Fruit fly (Drosophila melanogaster) whole organism, prepupa: ENCODE measurements around the gene CG8516.

Source experiments
- Eip75B ChIP-seq: fragments of 200-800 bp; sonication (Bioruptor generic); optimal IDR thresholded peaks from 3 replicates; lab custom pipeline; 2016; ENCODE audit warnings: missing biosample characterization, missing genetic modification characterization
- Hr38 ChIP-seq: sonication (Bioruptor generic); optimal IDR thresholded peaks from 2 replicates; lab custom pipeline; 2016; ENCODE audit warnings: missing biosample characterization, missing genetic modification characterization
- Smox ChIP-seq: fragments of 200-800 bp; sonication (Bioruptor generic); optimal IDR thresholded peaks from 3 replicates; lab custom pipeline; 2016; ENCODE audit warnings: missing biosample characterization, missing genetic modification characterization
- dac ChIP-seq: fragments of 200-800 bp; sonication (Bioruptor generic); optimal IDR thresholded peaks from 2 replicates; lab custom pipeline; 2017; ENCODE audit warnings: missing biosample characterization, mild to moderate bottlenecking, missing genetic modification characterization

DNA sequence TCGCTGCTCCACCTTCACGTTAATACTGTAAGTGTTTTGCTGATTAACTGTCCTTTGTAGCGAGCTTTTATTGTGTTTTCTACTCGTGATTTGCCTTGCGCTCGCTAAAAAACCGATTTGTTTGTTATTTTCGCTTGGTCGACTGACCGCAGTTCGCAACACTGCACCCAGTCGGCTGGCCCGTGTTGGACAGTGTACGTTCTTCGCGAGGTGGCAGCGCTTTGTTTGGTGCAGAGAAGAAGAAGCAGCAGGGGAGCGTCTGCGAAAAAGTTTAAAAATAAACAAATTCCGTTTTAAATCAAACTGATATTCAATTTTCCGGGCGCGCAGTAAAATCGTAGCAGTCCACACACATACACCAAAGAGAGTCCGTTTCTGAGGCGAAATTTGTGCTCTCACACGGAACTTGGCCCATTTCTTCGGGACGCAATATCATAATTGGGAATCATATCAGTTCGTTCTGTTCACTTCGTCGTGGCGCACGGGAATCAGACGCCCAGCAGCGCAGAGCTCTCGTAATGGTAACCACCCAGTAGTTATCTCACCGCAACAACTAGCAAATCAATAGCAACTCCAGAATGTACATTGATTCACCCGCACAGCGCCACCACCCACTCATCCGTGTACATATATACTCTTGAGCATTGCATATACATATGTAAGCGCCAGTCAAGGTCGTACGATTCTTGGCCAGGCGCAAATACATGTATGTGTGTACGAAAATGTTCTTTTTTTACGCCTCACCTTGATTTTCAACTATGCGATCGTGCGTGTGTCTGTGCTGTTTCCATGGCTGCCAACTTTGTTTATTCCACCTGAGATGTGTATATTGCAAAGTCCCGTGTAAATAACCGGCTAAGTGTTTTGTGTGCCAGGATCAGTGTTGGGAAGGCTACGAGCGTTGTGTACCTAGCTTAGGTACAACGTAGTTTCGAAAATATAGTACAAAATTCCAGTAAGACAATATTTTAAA lies 25.2 kb upstream of the CG8516 start, which contains the start of gene Naa80:
- TF ChIP-seq Hr38 (no peak), dac (GFP tag; lab: Kevin White, UChicago) (no peak), Smox (GFP tag; lab: Kevin White, UChicago) (no peak), Eip75B (peak; percentile 64)
